Worm (Caenorhabditis elegans): ENCODE measurements around the gene sma-3.

ce11 chrIII:6887574-6887973, 23.8 kb upstream of the sma-3 start:
- TF ChIP-seq ceh-82 (tag; optimal IDR thresholded peaks at IDR 0.05) = no peak
- no peak for TF ChIP-seq nhr-237 (tag; optimal IDR thresholded peaks at IDR 0.05)

All from whole organism, L2 larva.